Fruit fly (Drosophila melanogaster): ENCODE measurements around the gene CG18476.

CG18476 gene

DNA sequence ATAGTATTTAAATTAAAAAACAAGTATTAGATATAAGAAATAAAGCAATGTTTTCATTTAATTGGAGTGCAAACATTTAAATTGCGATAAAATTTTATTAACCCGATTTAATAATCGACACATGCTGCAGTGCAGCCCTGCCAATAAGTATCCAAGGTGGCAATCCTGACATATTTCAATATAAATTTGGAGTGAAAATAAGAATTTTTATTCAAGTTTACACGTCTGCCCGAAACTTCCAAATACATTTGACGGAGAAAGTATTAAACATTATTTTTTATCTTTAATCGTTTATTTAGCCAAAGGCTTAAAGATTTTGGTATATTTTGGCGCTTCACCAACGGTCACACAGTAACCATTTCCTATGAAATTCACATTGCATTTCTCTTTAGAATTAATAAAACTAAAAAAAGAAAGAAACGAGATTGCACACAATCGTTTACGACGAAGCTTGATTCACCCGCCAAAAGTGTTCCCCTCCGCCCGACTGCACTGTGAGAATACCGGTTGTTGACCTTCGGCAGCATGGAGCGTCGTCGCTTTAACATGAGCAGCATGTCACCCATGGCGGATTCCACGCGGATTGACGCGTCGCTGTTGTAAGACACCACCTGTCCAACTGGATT, 49.4 kb downstream of the CG18476 start, which contains the start of gene CG14712 (continued):
- TF ChIP-seq row (GFP tag; IDR thresholded peaks at IDR 0.05) (peak; percentile 51; the same call in 2 of the 3 replicates), CG3281 (GFP tag; optimal IDR thresholded peaks at IDR 0.05) (no peak), MESR4 (GFP tag; optimal IDR thresholded peaks at IDR 0.05) (peak; percentile 69), Hr3 (GFP tag; optimal IDR thresholded peaks at IDR 0.05) (no peak), tx (GFP tag; optimal IDR thresholded peaks at IDR 0.05) (no peak), TFAM (GFP tag; optimal IDR thresholded peaks at IDR 0.05) (no peak), CG17186 (GFP tag; optimal IDR thresholded peaks at IDR 0.05) (peak; percentile 49), crol (GFP tag; IDR thresholded peaks at IDR 0.05) (no peak), Xbp1 (GFP tag; optimal IDR thresholded peaks at IDR 0.05) (peak; percentile 45), D19B (GFP tag; optimal IDR thresholded peaks at IDR 0.05) (no peak), jigr1 (GFP tag; IDR thresholded peaks at IDR 0.05) (no peak), CG17912 (GFP tag; optimal IDR thresholded peaks at IDR 0.05) (no peak), shn (GFP tag; optimal IDR thresholded peaks at IDR 0.05) (no peak), C15 (GFP tag; IDR thresholded peaks at IDR 0.05) (no peak), CG12744 (GFP tag; optimal IDR thresholded peaks at IDR 0.05) (no peak), CG15269 (tag; optimal IDR thresholded peaks at IDR 0.05) (no peak), CG34422 (GFP tag; IDR thresholded peaks at IDR 0.05) (peak; percentile 16; the same call in 1 of the 3 replicates), Sin3A (optimal IDR thresholded peaks at IDR 0.05) (no peak), CG2712 (tag; optimal IDR thresholded peaks at IDR 0.05) (peak; percentile 68), HLH4C (GFP tag; IDR thresholded peaks at IDR 0.05; ENCODE audit: partially characterized antibody) (peak; percentile 80), CG30020 (tag; optimal IDR thresholded peaks at IDR 0.05) (no peak), odd (GFP tag; optimal IDR thresholded peaks at IDR 0.05) (no peak), gsb-n (tag; optimal IDR thresholded peaks at IDR 0.05) (no peak), caup (GFP tag; optimal IDR thresholded peaks at IDR 0.05; ENCODE audit: severe bottlenecking) (no peak), CG16863 (GFP tag; optimal IDR thresholded peaks at IDR 0.05) (no peak), E2f1 (GFP tag; IDR thresholded peaks at IDR 0.05) (no peak), CG12236 (GFP tag; optimal IDR thresholded peaks at IDR 0.05) (no peak), HmgD (GFP tag; optimal IDR thresholded peaks at IDR 0.05) (no peak), kay (GFP tag; optimal IDR thresholded peaks at IDR 0.05) (no peak), CG13894 (tag; optimal IDR thresholded peaks at IDR 0.05) (no peak), chm (GFP tag; IDR thresholded peaks at IDR 0.05) (no peak), CG4328 (GFP tag; optimal IDR thresholded peaks at IDR 0.05) (no peak), hb (GFP tag; IDR thresholded peaks at IDR 0.05; ENCODE audit: partially characterized antibody) (no peak), CG11085 (GFP tag; IDR thresholded peaks at IDR 0.05) (no peak), Hsf (GFP tag; optimal IDR thresholded peaks at IDR 0.05) (peak; percentile 12), CG15514 (GFP tag; optimal IDR thresholded peaks at IDR 0.05) (peak; percentile 83), CG5245 (GFP tag; optimal IDR thresholded peaks at IDR 0.05) (no peak), Oli (tag; optimal IDR thresholded peaks at IDR 0.05) (no peak), Jarid2 (GFP tag; optimal IDR thresholded peaks at IDR 0.05) (no peak), sug (tag; optimal IDR thresholded peaks at IDR 0.05) (peak; percentile 38), hkb (optimal IDR thresholded peaks at IDR 0.05) (no peak), hkb (GFP tag; IDR thresholded peaks at IDR 0.05) (peak; percentile 46), CG10462 (GFP tag; optimal IDR thresholded peaks at IDR 0.05) (no peak), fu2 (GFP tag; optimal IDR thresholded peaks at IDR 0.05) (no peak), CG3995 (GFP tag; optimal IDR thresholded peaks at IDR 0.05) (no peak), CG12659 (GFP tag; optimal IDR thresholded peaks at IDR 0.05) (peak; percentile 82), CG14050 (GFP tag; IDR thresholded peaks at IDR 0.05) (no peak), CG12942 (GFP tag; optimal IDR thresholded peaks at IDR 0.05) (no peak), sisA (GFP tag; IDR thresholded peaks at IDR 0.05) (no peak), CG10654 (GFP tag; optimal IDR thresholded peaks at IDR 0.05) (no peak), CG18476 (GFP tag; optimal IDR thresholded peaks at IDR 0.05) (no peak), Ets65A (GFP tag) (no peak)
